Worm (Caenorhabditis elegans): ENCODE results near the gene idpp-6.

ce11 chrX:6804405-6804804, 21.4 kb downstream of the idpp-6 start:
- no peak for TF ChIP-seq nhr-237 (tag; optimal IDR thresholded peaks at IDR 0.05)
- TF ChIP-seq elt-1 (tag; optimal IDR thresholded peaks at IDR 0.05), result no peak
- TF ChIP-seq egl-27 (tag; optimal IDR thresholded peaks at IDR 0.05), result no peak
- TF ChIP-seq peb-1 (tag; optimal IDR thresholded peaks at IDR 0.05), result no peak
- TF ChIP-seq sma-3 (GFP tag; optimal IDR thresholded peaks at IDR 0.05), result no peak
- no peak for TF ChIP-seq lsy-2 (tag; optimal IDR thresholded peaks at IDR 0.05)
- TF ChIP-seq nhr-11 (tag; optimal IDR thresholded peaks at IDR 0.05), result no peak
- TF ChIP-seq nhr-23 (tag; optimal IDR thresholded peaks at IDR 0.05), result no peak
- no peak for TF ChIP-seq zag-1 (tag; optimal IDR thresholded peaks at IDR 0.05)
- no peak for TF ChIP-seq ztf-4 (tag; optimal IDR thresholded peaks at IDR 0.05)
- TF ChIP-seq snpc-4 (tag; optimal IDR thresholded peaks at IDR 0.05), result no peak
- no peak for TF ChIP-seq nhr-12 (tag; optimal IDR thresholded peaks at IDR 0.05)
